Fruit fly (Drosophila melanogaster) whole organism, embryonic: Measurements from ENCODE around the gene CG18420.
A peak's percentile ranks its signal among the peaks of the same experiment; 100 is the strongest.

ENCODE experiments used
- BEAF-32 ChIP-seq: fragments of 200-800 bp; sonication (Bioruptor generic); optimal IDR thresholded peaks from 3 replicates; lab custom pipeline; 2017; ENCODE audit warnings: missing biosample characterization, missing genetic modification characterization, mild to moderate bottlenecking, moderate library complexity, missing genetic modification reagents
- C15 ChIP-seq: fragments of 200-800 bp; sonication (Bioruptor generic); IDR thresholded peaks from 3 replicates; pipeline ENCODE4 v1.3.6; 2022; ENCODE audit warnings: missing biosample characterization, missing genetic modification characterization
- CG11085 ChIP-seq: fragments of 200-800 bp; sonication (Bioruptor generic); IDR thresholded peaks from 2 replicates; pipeline ENCODE4 v1.3.6; 2022; ENCODE audit warnings: missing biosample characterization, missing genetic modification characterization
- CG11398 ChIP-seq: fragments of 200-800 bp; sonication (Bioruptor generic); optimal IDR thresholded peaks from 2 replicates; lab custom pipeline; 2016; ENCODE audit warnings: missing biosample characterization, missing genetic modification characterization
- CG11695 ChIP-seq: fragments of 200-800 bp; sonication (Bioruptor generic); IDR thresholded peaks from 3 replicates; pipeline ENCODE4 v1.3.6; 2022; ENCODE audit warnings: missing biosample characterization, missing genetic modification characterization
- CG12391 ChIP-seq: fragments of 200-800 bp; sonication (Bioruptor generic); optimal IDR thresholded peaks from 3 replicates; lab custom pipeline; 2018; ENCODE audit warnings: missing biosample characterization, mild to moderate bottlenecking, missing genetic modification characterization, moderate library complexity
- CG13296 ChIP-seq: fragments of 200-800 bp; sonication (Bioruptor generic); optimal IDR thresholded peaks from 3 replicates; lab custom pipeline; 2018; ENCODE audit warnings: missing biosample characterization, mild to moderate bottlenecking, missing genetic modification characterization
- CG15479 ChIP-seq: fragments of 200-800 bp; sonication (Bioruptor generic); optimal IDR thresholded peaks from 3 replicates; lab custom pipeline; 2019; ENCODE audit warnings: missing biosample characterization, mild to moderate bottlenecking, missing genetic modification characterization, moderate library complexity
- CG15601 ChIP-seq: fragments of 200-800 bp; sonication (Bioruptor generic); optimal IDR thresholded peaks from 3 replicates; lab custom pipeline; 2019; ENCODE audit warnings: missing biosample characterization, mild to moderate bottlenecking, missing genetic modification characterization, moderate library complexity
- CG17612 ChIP-seq: fragments of 200-800 bp; sonication (Bioruptor generic); IDR thresholded peaks from 2 replicates; pipeline ENCODE4 v1.3.6; 2022; ENCODE audit warnings: missing biosample characterization, missing genetic modification characterization
- CG2199 ChIP-seq: fragments of 200-800 bp; sonication (Bioruptor generic); IDR thresholded peaks from 3 replicates; pipeline ENCODE4 v1.3.6; 2022; ENCODE audit warnings: missing biosample characterization, missing genetic modification characterization
- CG3163 ChIP-seq: fragments of 200-800 bp; sonication (Bioruptor generic); optimal IDR thresholded peaks from 3 replicates; lab custom pipeline; 2016; ENCODE audit warnings: missing biosample characterization, missing genetic modification characterization
- CG4854 ChIP-seq: fragments of 200-800 bp; sonication (Bioruptor generic); optimal IDR thresholded peaks from 2 replicates; lab custom pipeline; 2016; ENCODE audit warnings: missing biosample characterization, missing genetic modification characterization, inconsistent platforms
- CG7839 ChIP-seq: fragments of 200-800 bp; sonication (Bioruptor generic); optimal IDR thresholded peaks from 3 replicates; lab custom pipeline; 2018; ENCODE audit warnings: missing biosample characterization, mild to moderate bottlenecking, missing genetic modification characterization, moderate library complexity
- CG8281 ChIP-seq: fragments of 200-800 bp; sonication (Bioruptor generic); optimal IDR thresholded peaks from 2 replicates; lab custom pipeline; 2018; ENCODE audit warnings: missing biosample characterization, mild to moderate bottlenecking, missing genetic modification characterization, moderate library complexity
- CG9437 ChIP-seq: fragments of 200-800 bp; sonication (Bioruptor generic); optimal IDR thresholded peaks from 2 replicates; lab custom pipeline; 2018; ENCODE audit warnings: missing biosample characterization, mild to moderate bottlenecking, missing genetic modification characterization
- Deaf1 ChIP-seq: fragments of 200-800 bp; optimal IDR thresholded peaks from 3 replicates; lab custom pipeline; 2019; ENCODE audit warnings: missing biosample characterization, mild to moderate bottlenecking, missing genetic modification characterization, moderate library complexity
- Ets65A ChIP-seq: fragments of 200-800 bp; sonication (Bioruptor generic); peaks from one replicate; lab custom pipeline; 2016; ENCODE audit warnings: missing biosample characterization, missing genetic modification characterization
- Ets97D ChIP-seq: fragments of 200-800 bp; sonication (Bioruptor generic); optimal IDR thresholded peaks from 3 replicates; lab custom pipeline; 2016; ENCODE audit warnings: missing biosample characterization, missing genetic modification characterization
- H15 ChIP-seq: fragments of 200-800 bp; sonication (Bioruptor generic); IDR thresholded peaks from 3 replicates; pipeline ENCODE4 v1.3.6; 2022; ENCODE audit warnings: missing biosample characterization, missing genetic modification characterization
- HmgD ChIP-seq: fragments of 200-800 bp; sonication (Bioruptor generic); optimal IDR thresholded peaks from 3 replicates; lab custom pipeline; 2016; ENCODE audit warnings: missing biosample characterization, missing genetic modification characterization
- Lhr ChIP-seq: fragments of 200-800 bp; sonication (Bioruptor generic); optimal IDR thresholded peaks from 3 replicates; lab custom pipeline; 2017; ENCODE audit warnings: mild to moderate bottlenecking, missing biosample characterization, missing genetic modification reagents, missing genetic modification characterization
- Lpt ChIP-seq: fragments of >200 bp; optimal IDR thresholded peaks from 2 replicates; lab custom pipeline; 2018; ENCODE audit warnings: missing biosample characterization, missing genetic modification characterization
- Mrtf ChIP-seq: fragments of 200-800 bp; sonication (Bioruptor generic); IDR thresholded peaks from 3 replicates; pipeline ENCODE4 v1.3.6; 2022; ENCODE audit warnings: missing biosample characterization, missing genetic modification characterization
- Oli ChIP-seq: fragments of 200-800 bp; sonication (Bioruptor generic); optimal IDR thresholded peaks from 2 replicates; lab custom pipeline; 2018; ENCODE audit warnings: missing biosample characterization, mild to moderate bottlenecking, missing genetic modification characterization, moderate library complexity
- Trl ChIP-seq, 3 experiments: fragments of >200 bp in 2 of 3; fragments of 200-800 bp in 1 of 3; sonication (Bioruptor generic) in 1 of 3; optimal IDR thresholded peaks; 2 replicates in 1 of 3; 3 replicates in 2 of 3; lab custom pipeline; 2016 to 2017; ENCODE audit warnings: missing biosample characterization in 1 of 3, missing genetic modification characterization in 1 of 3
- amos ChIP-seq: fragments of 200-800 bp; sonication (Bioruptor generic); IDR thresholded peaks from 2 replicates; pipeline ENCODE4 v1.3.6; 2022; ENCODE audit warnings: missing biosample characterization, missing genetic modification characterization; ENCODE audit not compliant: partially characterized antibody
- ems ChIP-seq: fragments of 200-800 bp; sonication (Bioruptor generic); optimal IDR thresholded peaks from 3 replicates; lab custom pipeline; 2016; ENCODE audit warnings: missing biosample characterization, missing genetic modification characterization
- esg ChIP-seq: fragments of 200-800 bp; sonication (Bioruptor generic); conservative IDR thresholded peaks from 2 replicates; pipeline ENCODE4 v1.3.6; 2022; ENCODE audit warnings: missing biosample characterization, missing genetic modification characterization
- exex ChIP-seq: fragments of 200-800 bp; sonication (Bioruptor generic); optimal IDR thresholded peaks from 4 replicates; lab custom pipeline; 2018; ENCODE audit warnings: missing biosample characterization, mild to moderate bottlenecking, missing genetic modification characterization, moderate library complexity
- fu2 ChIP-seq: fragments of 200-800 bp; sonication (Bioruptor generic); optimal IDR thresholded peaks from 2 replicates; lab custom pipeline; 2016; ENCODE audit warnings: missing biosample characterization, missing genetic modification characterization
- gcm2 ChIP-seq: fragments of 200-800 bp; sonication (Bioruptor generic); optimal IDR thresholded peaks from 2 replicates; lab custom pipeline; 2016; ENCODE audit warnings: missing biosample characterization, missing genetic modification characterization
- kni ChIP-seq: fragments of 200-800 bp; sonication (Bioruptor generic); optimal IDR thresholded peaks from 3 replicates; lab custom pipeline; 2017; ENCODE audit warnings: mild to moderate bottlenecking, missing biosample characterization, missing genetic modification reagents, missing genetic modification characterization
- scrt ChIP-seq: fragments of 200-800 bp; sonication (Bioruptor generic); optimal IDR thresholded peaks from 2 replicates; lab custom pipeline; 2018; ENCODE audit warnings: missing biosample characterization, mild to moderate bottlenecking, missing genetic modification characterization, moderate library complexity
- slp2 ChIP-seq: fragments of 200-800 bp; sonication (Bioruptor generic); optimal IDR thresholded peaks from 2 replicates; lab custom pipeline; 2016; ENCODE audit warnings: missing biosample characterization, missing genetic modification characterization
- trh ChIP-seq: fragments of 200-800 bp; sonication (Bioruptor generic); optimal IDR thresholded peaks from 2 replicates; lab custom pipeline; 2016; ENCODE audit warnings: missing biosample characterization, missing genetic modification characterization
- wek ChIP-seq: fragments of 200-800 bp; sonication (Bioruptor generic); optimal IDR thresholded peaks from 3 replicates; lab custom pipeline; 2018; ENCODE audit warnings: missing biosample characterization, mild to moderate bottlenecking, missing genetic modification characterization, moderate library complexity

CG18420 gene

dm6 chr2L:14797554-14797953 lies 1.1 kb upstream of the CG18420 start:
- TF ChIP-seq Trl (optimal IDR thresholded peaks at IDR 0.05; lab: Kevin White, UChicago), result peak; percentile 24 to 69
- no peak for TF ChIP-seq Trl (GFP tag; optimal IDR thresholded peaks at IDR 0.05; lab: Kevin White, UChicago)
- TF ChIP-seq gcm2, result no peak
- no peak for TF ChIP-seq wek
- TF ChIP-seq CG12391 (tag; lab: Kevin White, UChicago), result no peak
- no peak for TF ChIP-seq CG13296 (GFP tag; lab: Kevin White, UChicago)
- TF ChIP-seq Ets97D (GFP tag; lab: Kevin White, UChicago), result no peak
- no peak for TF ChIP-seq CG17612 (GFP tag; lab: Robert Waterston, UW)
- no peak for TF ChIP-seq CG4854 (GFP tag; lab: Kevin White, UChicago)
- TF ChIP-seq CG8281 (tag; lab: Kevin White, UChicago), result no peak
- no peak for TF ChIP-seq CG11398 (GFP tag; lab: Kevin White, UChicago)
- no peak for TF ChIP-seq BEAF-32
- TF ChIP-seq CG15601, result no peak
- TF ChIP-seq CG15479 (GFP tag; lab: Kevin White, UChicago), result no peak
- TF ChIP-seq CG9437 (GFP tag; lab: Kevin White, UChicago), result no peak
- no peak for TF ChIP-seq CG2199 (GFP tag; lab: Robert Waterston, UW)
- TF ChIP-seq scrt (GFP tag; lab: Kevin White, UChicago), result peak; percentile 17
- TF ChIP-seq CG11085 (GFP tag; lab: Robert Waterston, UW), result no peak
- TF ChIP-seq esg (GFP tag; lab: Robert Waterston, UW), result no peak
- TF ChIP-seq HmgD, result no peak
- no peak for TF ChIP-seq Lpt (GFP tag; lab: Kevin White, UChicago)
- no peak for TF ChIP-seq ems
- no peak for TF ChIP-seq trh (GFP tag; lab: Kevin White, UChicago)
- no peak for TF ChIP-seq CG7839 (tag; lab: Kevin White, UChicago)
- no peak for TF ChIP-seq CG11695
- TF ChIP-seq H15 (GFP tag; lab: Robert Waterston, UW), result no peak
- TF ChIP-seq Mrtf (GFP tag; lab: Robert Waterston, UW), result no peak
- TF ChIP-seq slp2 (GFP tag; lab: Kevin White, UChicago), result no peak
- TF ChIP-seq C15, result no peak
- peak; percentile 47 for TF ChIP-seq CG3163 (GFP tag; lab: Kevin White, UChicago)
- TF ChIP-seq Oli (tag; lab: Kevin White, UChicago), result no peak
- peak; percentile 85 for TF ChIP-seq Deaf1 (tag; lab: Kevin White, UChicago)
- TF ChIP-seq, all 482 proteins: peak for 4

dm6 chr2L:14784498-14784897 lies 11.9 kb downstream of the CG18420 start, which contains the start of gene CG18636:
Gene CG18636, minus strand, starts transcription at chr2L:14784598.
- TF ChIP-seq kni (GFP tag; lab: Kevin White, UChicago), result no peak
- TF ChIP-seq exex, result no peak
- no peak for TF ChIP-seq CG2199 (GFP tag; lab: Robert Waterston, UW)
- TF ChIP-seq Lhr (GFP tag; lab: Kevin White, UChicago), result no peak
- no peak for TF ChIP-seq fu2 (GFP tag; lab: Kevin White, UChicago)
- no peak for TF ChIP-seq CG15601

dm6 chr2L:14774713-14775112 lies 21.7 kb downstream of the CG18420 start, which contains the start of gene CG4650:
Gene CG4650, minus strand, starts transcription at chr2L:14774981.
- no peak for TF ChIP-seq amos (GFP tag; lab: Robert Waterston, UW)
- peak; percentile 26 for TF ChIP-seq Ets65A (GFP tag; lab: Kevin White, UChicago)
